Worm (Caenorhabditis elegans): ENCODE data around the gene lmp-1.
A peak's percentile ranks its signal among the peaks of the same experiment; 100 is the strongest.

lmp-1 gene

ce11 chrX:6338446-6338845 lies 39.0 kb downstream of the lmp-1 start:
- TF ChIP-seq bed-3 (GFP tag; optimal IDR thresholded peaks at IDR 0.05) (no peak), elt-1 (tag; optimal IDR thresholded peaks at IDR 0.05; ENCODE audit: borderline replicate concordance, insufficient read depth) (no peak), flh-1 (GFP tag; optimal IDR thresholded peaks at IDR 0.05) (no peak), ceh-43 (GFP tag; optimal IDR thresholded peaks at IDR 0.05) (no peak), mls-2 (tag; optimal IDR thresholded peaks at IDR 0.05) (no peak)

- TF ChIP-seq bed-3 (GFP tag; optimal IDR thresholded peaks at IDR 0.05) (no peak), M03D4.4 (tag; optimal IDR thresholded peaks at IDR 0.05) (no peak), blmp-1 (tag; optimal IDR thresholded peaks at IDR 0.05) (no peak)
Observed at ce11 chrX:6337951-6338350, 39.5 kb downstream of the lmp-1 start, which contains the start of gene C03B1.13. Gene C03B1.13 (minus strand): TSS chrX:6338051.

- TF ChIP-seq nhr-2 (tag; optimal IDR thresholded peaks at IDR 0.05): no peak
- no peak for TF ChIP-seq nhr-12 (tag; optimal IDR thresholded peaks at IDR 0.05)
- TF ChIP-seq zip-8 (tag; optimal IDR thresholded peaks at IDR 0.05): no peak
- no peak for TF ChIP-seq elt-1 (tag; optimal IDR thresholded peaks at IDR 0.05; ENCODE audit: borderline replicate concordance, insufficient read depth)
- no peak for TF ChIP-seq elt-3 (tag; optimal IDR thresholded peaks at IDR 0.05)
- TF ChIP-seq nhr-237 (tag; optimal IDR thresholded peaks at IDR 0.05): no peak
- no peak for TF ChIP-seq lin-32 (GFP tag; optimal IDR thresholded peaks at IDR 0.05)
- TF ChIP-seq unc-120 (tag; optimal IDR thresholded peaks at IDR 0.05; ENCODE audit: poor library complexity, severe bottlenecking): no peak
- TF ChIP-seq lsy-2 (tag; optimal IDR thresholded peaks at IDR 0.05): no peak
- TF ChIP-seq ceh-43 (GFP tag; optimal IDR thresholded peaks at IDR 0.05): no peak
- TF ChIP-seq ceh-83 (GFP tag; optimal IDR thresholded peaks at IDR 0.05): no peak
- no peak for TF ChIP-seq bed-3 (GFP tag; optimal IDR thresholded peaks at IDR 0.05)
- TF ChIP-seq hlh-1 (tag; optimal IDR thresholded peaks at IDR 0.05): no peak
- no peak for TF ChIP-seq mls-2 (tag; optimal IDR thresholded peaks at IDR 0.05)
- TF ChIP-seq snpc-4 (tag; optimal IDR thresholded peaks at IDR 0.05): no peak
- no peak for TF ChIP-seq cnd-1 (tag; optimal IDR thresholded peaks at IDR 0.05)
- TF ChIP-seq nhr-76 (tag; optimal IDR thresholded peaks at IDR 0.05): no peak
- TF ChIP-seq drap-1 (GFP tag; optimal IDR thresholded peaks at IDR 0.05): no peak
Observed at ce11 chrX:6337338-6337737, 40.1 kb downstream of the lmp-1 start.

- no peak for TF ChIP-seq blmp-1 (tag; optimal IDR thresholded peaks at IDR 0.05)
- no peak for TF ChIP-seq elt-3 (tag; optimal IDR thresholded peaks at IDR 0.05)
- TF ChIP-seq zip-8 (tag; optimal IDR thresholded peaks at IDR 0.05): no peak
- no peak for TF ChIP-seq bed-3 (GFP tag; optimal IDR thresholded peaks at IDR 0.05)
- no peak for TF ChIP-seq hlh-1 (tag; optimal IDR thresholded peaks at IDR 0.05)
- no peak for TF ChIP-seq unc-39 (tag; optimal IDR thresholded peaks at IDR 0.05)
Observed at ce11 chrX:6334602-6335001, 42.9 kb downstream of the lmp-1 start.

- TF ChIP-seq nhr-237 (tag; optimal IDR thresholded peaks at IDR 0.05): no peak
- no peak for TF ChIP-seq nhr-12 (tag; optimal IDR thresholded peaks at IDR 0.05)
- TF ChIP-seq snpc-4 (tag; optimal IDR thresholded peaks at IDR 0.05): no peak
- TF ChIP-seq ceh-83 (GFP tag; optimal IDR thresholded peaks at IDR 0.05): no peak
- TF ChIP-seq nhr-2 (tag; optimal IDR thresholded peaks at IDR 0.05): no peak
- TF ChIP-seq unc-62 (GFP tag; optimal IDR thresholded peaks at IDR 0.05): no peak
- no peak for TF ChIP-seq elt-3 (tag; optimal IDR thresholded peaks at IDR 0.05)
- TF ChIP-seq unc-120 (tag; optimal IDR thresholded peaks at IDR 0.05; ENCODE audit: poor library complexity, severe bottlenecking): no peak
- no peak for TF ChIP-seq lin-32 (GFP tag; optimal IDR thresholded peaks at IDR 0.05)
- TF ChIP-seq flh-1 (GFP tag; optimal IDR thresholded peaks at IDR 0.05): no peak
Observed at ce11 chrX:6333998-6334397, 43.5 kb downstream of the lmp-1 start, which contains the start of gene col-171. Gene col-171 (plus strand): TSS chrX:6334298.

ce11 chrX:6331409-6331808 lies 46.1 kb downstream of the lmp-1 start, which contains the start of gene col-170:
Gene col-170 (plus strand): TSS chrX:6331709.
- no peak for TF ChIP-seq snpc-4 (tag; optimal IDR thresholded peaks at IDR 0.05)
- no peak for TF ChIP-seq ceh-43 (GFP tag; optimal IDR thresholded peaks at IDR 0.05)
- TF ChIP-seq blmp-1 (tag; optimal IDR thresholded peaks at IDR 0.05): no peak
- no peak for TF ChIP-seq nhr-237 (tag; optimal IDR thresholded peaks at IDR 0.05)
- no peak for TF ChIP-seq drap-1 (GFP tag; optimal IDR thresholded peaks at IDR 0.05)
- TF ChIP-seq mls-2 (tag; optimal IDR thresholded peaks at IDR 0.05): no peak
- no peak for TF ChIP-seq nhr-2 (tag; optimal IDR thresholded peaks at IDR 0.05)
- no peak for TF ChIP-seq nhr-12 (tag; optimal IDR thresholded peaks at IDR 0.05)

- TF ChIP-seq zip-8 (tag; optimal IDR thresholded peaks at IDR 0.05) (peak; percentile 30), sptf-1 (tag; optimal IDR thresholded peaks at IDR 0.05) (no peak)
Observed at ce11 chrX:6328860-6329259, 48.6 kb downstream of the lmp-1 start, which contains the start of gene col-169. Gene col-169 (plus strand): TSS chrX:6329160.
